Worm (Caenorhabditis elegans) whole organism, early embryonic: Measurements from ENCODE around the gene lido-15.
"Not testable (repeated sequence)": the region's sequence is repeated elsewhere in the genome, so short reads cannot be mapped to it uniquely, and the experiment has no call there.

Experiments
- B0310.2 ChIP-seq: sonication (generic microtip); optimal IDR thresholded peaks from 2 replicates; lab custom pipeline; 2016; ENCODE audit warnings: mild to moderate bottlenecking, missing genetic modification characterization, missing compliant biosample characterization
- F13C5.2 ChIP-seq: sonication (generic microtip); optimal IDR thresholded peaks from 2 replicates; lab custom pipeline; 2017; ENCODE audit warnings: mild to moderate bottlenecking, missing genetic modification characterization, inconsistent platforms, missing compliant biosample characterization
- aly-1 ChIP-seq: sonication (generic microtip); optimal IDR thresholded peaks from 2 replicates; lab custom pipeline; 2016; ENCODE audit warnings: missing genetic modification characterization, missing compliant biosample characterization
- ama-1 ChIP-seq: fragments of 150-350 bp; optimal IDR thresholded peaks from 2 replicates; lab custom pipeline; 2014
- ceh-13 ChIP-seq: fragments of 200-800 bp; sonication (Bioruptor generic); optimal IDR thresholded peaks from 2 replicates; lab custom pipeline; 2018; ENCODE audit warnings: mild to moderate bottlenecking, missing genetic modification characterization, missing compliant biosample characterization
- ceh-36 ChIP-seq: sonication (generic microtip); optimal IDR thresholded peaks from 2 replicates; lab custom pipeline; 2016; ENCODE audit warnings: missing genetic modification characterization, inconsistent platforms, missing compliant biosample characterization
- ets-7 ChIP-seq: sonication (generic microtip); optimal IDR thresholded peaks from 2 replicates; lab custom pipeline; 2016; ENCODE audit warnings: missing genotype, missing genetic modification characterization, missing compliant biosample characterization
- flt-1 ChIP-seq: fragments of 200-800 bp; sonication (Bioruptor generic); IDR thresholded peaks from 2 replicates; pipeline ENCODE4 v1.3.6; 2022; ENCODE audit warnings: missing genetic modification characterization, missing compliant biosample characterization
- hmbx-1 ChIP-seq: sonication (generic microtip); optimal IDR thresholded peaks from 2 replicates; lab custom pipeline; 2016; ENCODE audit warnings: mild to moderate bottlenecking, missing genetic modification characterization, missing compliant biosample characterization
- hmg-4 ChIP-seq: fragments of 200-800 bp; sonication (Bioruptor generic); optimal IDR thresholded peaks from 2 replicates; lab custom pipeline; 2018; ENCODE audit warnings: mild to moderate bottlenecking, missing genetic modification characterization, missing compliant biosample characterization
- hnd-1 ChIP-seq: sonication (generic microtip); optimal IDR thresholded peaks from 2 replicates; lab custom pipeline; 2016; ENCODE audit warnings: missing genetic modification characterization, missing compliant biosample characterization
- pes-1 ChIP-seq: fragments of 200-800 bp; sonication (Bioruptor generic); IDR thresholded peaks from 2 replicates; pipeline ENCODE4 v1.3.6; 2022; ENCODE audit warnings: missing genetic modification reagents, missing genetic modification characterization, missing compliant biosample characterization
- scrt-1 ChIP-seq: fragments of 200-800 bp; sonication (Bioruptor generic); IDR thresholded peaks from 2 replicates; pipeline ENCODE4 v1.3.6; 2022; ENCODE audit warnings: missing genetic modification characterization, missing compliant biosample characterization
- sea-1 ChIP-seq: fragments of 200-800 bp; sonication (Bioruptor generic); conservative IDR thresholded peaks from 2 replicates; pipeline ENCODE4 v1.3.6; 2022; ENCODE audit warnings: missing genetic modification characterization, missing compliant biosample characterization
- tbx-11 ChIP-seq: fragments of 200-800 bp; sonication (Bioruptor generic); IDR thresholded peaks from 2 replicates; pipeline ENCODE4 v1.3.6; 2022; ENCODE audit warnings: missing genetic modification characterization, missing compliant biosample characterization
- tbx-37 ChIP-seq: fragments of 200-800 bp; sonication (Bioruptor generic); conservative IDR thresholded peaks from 2 replicates; pipeline ENCODE4 v1.3.6; 2022; ENCODE audit warnings: missing genetic modification reagents, missing genetic modification characterization, missing compliant biosample characterization
- tra-4 ChIP-seq: sonication (generic microtip); optimal IDR thresholded peaks from 2 replicates; lab custom pipeline; 2017; ENCODE audit warnings: missing genetic modification characterization, missing compliant biosample characterization

Gene lido-15

ce11 chrII:3816251-3816849 is 4.3 kb downstream of the lido-15 start, which contains the start of gene fbxa-24:
fbxa-24 (plus strand) TSS chrII:3816526.
- TF ChIP-seq ama-1 (lab: Kevin White, UChicago); hmg-4 (GFP tag; lab: Kevin White, UChicago); ceh-13 (GFP tag; lab: Kevin White, UChicago): not testable (repeated sequence)

- TF ChIP-seq hmg-4 (GFP tag; lab: Kevin White, UChicago), result no peak
- TF ChIP-seq scrt-1, result no peak
- TF ChIP-seq tbx-11 (GFP tag; lab: Robert Waterston, UW), result no peak
- TF ChIP-seq ceh-36 (tag; lab: Kevin White, UChicago), result no peak
- TF ChIP-seq tbx-37 (GFP tag; lab: Robert Waterston, UW), result no peak
- no peak for TF ChIP-seq tra-4 (tag; lab: Kevin White, UChicago)
- TF ChIP-seq aly-1 (tag; lab: Kevin White, UChicago), result no peak
- no peak for TF ChIP-seq flt-1 (GFP tag; lab: Robert Waterston, UW)
- TF ChIP-seq sea-1 (GFP tag; lab: Robert Waterston, UW), result no peak
- no peak for TF ChIP-seq ceh-13 (GFP tag; lab: Kevin White, UChicago)
These were observed 9.2 kb downstream of the lido-15 start, which contains the start of gene F54D10.7 for ce11 chrII:3821248-3821647. F54D10.7 (minus strand) TSS chrII:3821296.

DNA sequence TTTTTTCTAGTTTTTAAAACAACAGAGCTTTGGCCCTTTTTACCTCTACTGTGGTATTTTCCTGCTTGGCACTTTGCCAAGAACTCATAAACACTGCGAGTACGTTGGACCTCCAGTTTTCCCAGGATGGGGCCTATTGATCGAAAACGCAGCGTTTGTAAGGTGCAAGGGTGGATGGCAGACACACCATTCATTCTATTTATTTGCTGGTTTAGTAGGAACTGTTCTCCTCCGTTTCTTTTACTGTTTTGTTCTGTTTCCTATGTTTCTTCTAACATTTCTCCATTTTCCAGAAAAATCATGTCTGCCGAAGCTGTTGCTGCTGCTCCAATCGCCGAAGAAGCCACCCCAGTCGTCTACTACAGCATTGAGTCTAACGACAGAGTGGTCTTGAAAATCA is 11.8 kb downstream of the lido-15 start, which contains the start of gene skr-15:
TSS of gene skr-15 (plus strand) at position 301 of the 400 bp plus-strand sequence.
- TF ChIP-seq pes-1 (no peak), tra-4 (tag; lab: Kevin White, UChicago) (no peak), flt-1 (GFP tag; lab: Robert Waterston, UW) (no peak), ceh-36 (tag; lab: Kevin White, UChicago) (no peak), hmg-4 (GFP tag; lab: Kevin White, UChicago) (no peak), ama-1 (lab: Kevin White, UChicago) (no peak), hmbx-1 (tag; lab: Kevin White, UChicago) (no peak), ceh-13 (GFP tag; lab: Kevin White, UChicago) (no peak), hnd-1 (no peak), sea-1 (GFP tag; lab: Robert Waterston, UW) (no peak), tbx-11 (GFP tag; lab: Robert Waterston, UW) (no peak), F13C5.2 (tag; lab: Kevin White, UChicago) (no peak), scrt-1 (no peak)

DNA sequence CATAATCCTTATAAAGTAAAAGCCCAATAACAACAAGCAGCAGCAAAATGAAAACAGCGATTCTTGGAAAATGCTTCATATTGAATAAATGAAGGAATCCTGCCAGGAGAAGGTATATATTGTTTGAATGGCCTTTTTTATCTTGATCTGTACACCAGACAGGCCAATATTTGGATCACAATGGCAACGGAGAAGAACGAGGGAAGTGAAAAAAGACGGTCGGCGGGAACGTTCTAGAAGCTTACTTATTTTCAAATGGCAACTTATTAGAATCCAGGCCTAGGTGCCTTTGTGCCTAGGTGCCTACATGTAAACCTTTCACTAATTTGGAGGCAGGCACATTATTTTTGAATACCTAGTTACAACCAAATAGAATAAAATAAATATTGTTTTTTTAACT is 15.7 kb downstream of the lido-15 start, which contains the start of gene F54D10.8:
TSS of gene F54D10.8 (minus strand) at position 101 of the 400 bp plus-strand sequence.
- TF ChIP-seq ceh-36 (tag; lab: Kevin White, UChicago) (no peak), hmbx-1 (tag; lab: Kevin White, UChicago) (no peak), ets-7 (no peak)

DNA sequence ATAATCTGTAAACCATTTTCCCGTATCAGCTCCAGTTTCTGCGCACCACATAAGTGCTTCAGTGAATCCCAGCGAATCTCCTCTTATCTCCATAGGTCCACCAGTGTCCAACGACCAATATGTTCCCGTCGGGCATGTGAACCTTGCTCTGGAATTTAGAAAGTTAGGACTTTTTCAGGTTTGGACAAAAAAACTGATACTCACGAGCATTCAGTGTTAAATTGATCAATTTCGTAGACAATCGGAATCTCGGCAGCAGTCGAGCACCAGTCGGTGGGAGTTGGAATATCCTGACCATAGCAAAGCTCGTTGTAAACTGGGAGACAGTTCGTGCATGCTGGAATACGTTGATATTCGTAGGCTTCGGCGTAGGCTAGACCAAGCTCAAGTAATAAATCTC is 17.5 kb downstream of the lido-15 start:
- TF ChIP-seq F13C5.2 (tag; lab: Kevin White, UChicago), result no peak
- TF ChIP-seq ets-7, result no peak
- no peak for TF ChIP-seq tbx-11 (GFP tag; lab: Robert Waterston, UW)
- TF ChIP-seq tbx-37 (GFP tag; lab: Robert Waterston, UW), result no peak
- no peak for TF ChIP-seq ceh-13 (GFP tag; lab: Kevin White, UChicago)
- no peak for TF ChIP-seq flt-1 (GFP tag; lab: Robert Waterston, UW)
- TF ChIP-seq hmbx-1 (tag; lab: Kevin White, UChicago), result no peak
- TF ChIP-seq ceh-36 (tag; lab: Kevin White, UChicago), result no peak
- TF ChIP-seq sea-1 (GFP tag; lab: Robert Waterston, UW), result no peak
- TF ChIP-seq hmg-4 (GFP tag; lab: Kevin White, UChicago), result no peak

DNA sequence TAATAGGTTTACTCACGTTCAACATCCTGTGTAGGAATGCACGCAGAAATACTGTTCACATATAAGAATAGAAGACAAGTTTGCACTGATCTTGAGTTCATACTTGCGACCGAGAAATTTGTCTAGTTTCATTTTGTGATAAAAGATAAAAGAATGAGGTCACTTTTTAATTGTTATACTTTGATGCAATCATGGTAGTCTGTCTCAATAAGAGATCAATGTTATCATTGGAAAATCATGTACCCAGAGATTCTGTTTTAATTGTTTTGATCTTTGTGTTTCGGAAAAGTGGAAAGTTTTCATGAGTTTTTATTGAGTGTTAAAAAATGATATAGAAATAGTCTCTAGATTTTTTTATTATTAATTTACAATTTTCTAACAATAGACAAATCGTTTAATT is 20.3 kb downstream of the lido-15 start, which contains the start of gene F54D10.9:
TSS of gene F54D10.9 (minus strand) at position 101 of the 400 bp plus-strand sequence.
- TF ChIP-seq sea-1 (GFP tag; lab: Robert Waterston, UW) (no peak), ceh-13 (GFP tag; lab: Kevin White, UChicago) (no peak), hmg-4 (GFP tag; lab: Kevin White, UChicago) (no peak), ets-7 (no peak), tbx-37 (GFP tag; lab: Robert Waterston, UW) (no peak), pes-1 (no peak), F13C5.2 (tag; lab: Kevin White, UChicago) (no peak), aly-1 (tag; lab: Kevin White, UChicago) (no peak), ama-1 (lab: Kevin White, UChicago) (no peak), flt-1 (GFP tag; lab: Robert Waterston, UW) (no peak)

DNA sequence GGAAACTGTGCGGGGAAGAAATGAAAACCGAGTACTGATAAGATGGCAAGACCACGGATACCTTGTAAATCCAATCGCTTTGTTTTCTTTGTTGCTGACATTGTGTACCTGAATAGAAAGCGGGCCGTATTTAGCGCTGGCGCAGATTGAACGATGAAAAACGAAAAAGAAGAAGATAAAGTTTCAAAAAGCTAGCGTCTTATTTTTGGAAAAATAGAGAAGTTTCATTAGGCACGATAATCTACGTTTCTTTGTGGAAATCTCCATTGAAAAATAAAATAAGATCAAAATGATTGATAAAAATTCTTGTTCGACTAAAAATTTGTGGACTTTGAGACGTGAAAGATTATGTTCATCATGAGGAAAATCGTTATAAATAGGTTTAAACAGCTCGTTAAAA is 23.8 kb downstream of the lido-15 start, which contains the start of gene oac-4:
TSS of gene oac-4 (minus strand) at position 101 of the 400 bp plus-strand sequence.
- TF ChIP-seq ama-1 (lab: Kevin White, UChicago), result no peak
- TF ChIP-seq pes-1, result no peak
- TF ChIP-seq tbx-11 (GFP tag; lab: Robert Waterston, UW), result no peak
- no peak for TF ChIP-seq B0310.2
- TF ChIP-seq flt-1 (GFP tag; lab: Robert Waterston, UW), result no peak
- no peak for TF ChIP-seq ceh-13 (GFP tag; lab: Kevin White, UChicago)
- no peak for TF ChIP-seq aly-1 (tag; lab: Kevin White, UChicago)
- no peak for TF ChIP-seq sea-1 (GFP tag; lab: Robert Waterston, UW)
- no peak for TF ChIP-seq ceh-36 (tag; lab: Kevin White, UChicago)
- TF ChIP-seq hnd-1, result no peak
- TF ChIP-seq F13C5.2 (tag; lab: Kevin White, UChicago), result no peak
- TF ChIP-seq hmg-4 (GFP tag; lab: Kevin White, UChicago), result no peak
- TF ChIP-seq tra-4 (tag; lab: Kevin White, UChicago), result no peak
- no peak for TF ChIP-seq tbx-37 (GFP tag; lab: Robert Waterston, UW)
- no peak for TF ChIP-seq scrt-1
- no peak for TF ChIP-seq hmbx-1 (tag; lab: Kevin White, UChicago)
- no peak for TF ChIP-seq ets-7
